Fruit fly (Drosophila melanogaster) whole organism, wandering third instar larva: Measurements from ENCODE around the gene Spn28Db.

Source experiments
- CG9705 ChIP-seq: fragments of 200-800 bp; sonication (Bioruptor generic); optimal IDR thresholded peaks from 2 replicates; lab custom pipeline; 2018; ENCODE audit warnings: missing biosample characterization, mild to moderate bottlenecking, missing genetic modification characterization
- Dfd ChIP-seq: fragments of >200 bp; optimal IDR thresholded peaks from 2 replicates; lab custom pipeline; 2017; ENCODE audit warnings: missing biosample characterization, missing genetic modification characterization
- Dif ChIP-seq: fragments of 200-275, 200-300 bp; sonication (Bioruptor generic); optimal IDR thresholded peaks from 2 replicates; lab custom pipeline; 2018; ENCODE audit warnings: missing biosample characterization, missing genetic modification characterization; ENCODE audit not compliant: partially characterized antibody
- HLH106 ChIP-seq: fragments of 200-800 bp; optimal IDR thresholded peaks from 3 replicates; lab custom pipeline; 2019; ENCODE audit warnings: missing biosample characterization, mild to moderate bottlenecking, missing genetic modification characterization, moderate library complexity
- Jra ChIP-seq: sonication (Bioruptor generic); optimal IDR thresholded peaks from 2 replicates; lab custom pipeline; 2016; ENCODE audit warnings: missing biosample characterization, missing genetic modification characterization
- Mio ChIP-seq: sonication (Bioruptor generic); optimal IDR thresholded peaks from 2 replicates; lab custom pipeline; 2016; ENCODE audit warnings: missing biosample characterization, missing genetic modification characterization
- Myc ChIP-seq: fragments of >200 bp; optimal IDR thresholded peaks from 2 replicates; lab custom pipeline; 2017
- dsf ChIP-seq: sonication (Bioruptor generic); optimal IDR thresholded peaks from 2 replicates; lab custom pipeline; 2016; ENCODE audit warnings: missing biosample characterization, missing genetic modification characterization, borderline replicate concordance
- ey ChIP-seq: fragments of 200-800 bp; sonication (Bioruptor generic); optimal IDR thresholded peaks from 2 replicates; lab custom pipeline; 2016; ENCODE audit warnings: missing biosample characterization, missing genetic modification characterization
- lola ChIP-seq: fragments of >200 bp; optimal IDR thresholded peaks from 2 replicates; lab custom pipeline; 2017; ENCODE audit warnings: missing biosample characterization, missing genetic modification characterization
- pan ChIP-seq: fragments of >200 bp; optimal IDR thresholded peaks from 2 replicates; lab custom pipeline; 2017
- psq ChIP-seq: fragments of 200-800 bp; sonication (Bioruptor generic); optimal IDR thresholded peaks from 3 replicates; lab custom pipeline; 2017; ENCODE audit warnings: missing biosample characterization, mild to moderate bottlenecking, missing genetic modification characterization, moderate library complexity
- usp ChIP-seq: fragments of >200 bp; optimal IDR thresholded peaks from 2 replicates; lab custom pipeline; 2017; ENCODE audit warnings: missing biosample characterization, missing genetic modification characterization

DNA sequence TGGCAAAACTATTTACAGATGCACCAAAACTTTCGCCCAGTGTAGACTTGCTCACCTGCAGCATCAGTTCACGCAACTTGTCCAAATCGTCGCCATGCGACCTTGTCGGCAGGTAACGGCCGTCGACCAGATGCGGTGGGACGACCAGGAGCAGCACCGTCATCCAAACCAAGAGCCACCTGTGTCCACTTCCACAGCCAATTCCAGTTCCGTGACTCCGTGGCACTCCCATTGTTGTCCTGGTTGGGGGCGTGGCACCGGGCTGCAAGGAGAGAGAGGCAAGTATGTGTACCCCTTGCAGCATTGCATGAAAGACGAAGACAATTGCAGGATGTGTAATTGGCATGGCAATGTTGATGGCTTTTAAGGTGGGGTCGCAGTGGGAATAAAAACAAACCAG lies 20.3 kb downstream of the Spn28Db start:
- TF ChIP-seq dsf (GFP tag; lab: Kevin White, UChicago) (no peak), pan (no peak), lola (no peak), Jra (no peak), Dfd (GFP tag; lab: Kevin White, UChicago) (no peak), psq (GFP tag; lab: Kevin White, UChicago) (no peak), Dif (GFP tag; lab: Kevin White, UChicago) (no peak), Mio (GFP tag; lab: Kevin White, UChicago) (no peak), Myc (no peak), CG9705 (GFP tag; lab: Kevin White, UChicago) (no peak), HLH106 (tag; lab: Kevin White, UChicago) (no peak), ey (GFP tag; lab: Kevin White, UChicago) (no peak), usp (no peak)
